Fruit fly (Drosophila melanogaster) whole organism, embryonic: ENCODE measurements around the gene CG42726.
A peak's percentile ranks its signal among the peaks of the same experiment; 100 is the strongest.

Experiments
- Atf-2 ChIP-seq: fragments of 200-800 bp; sonication (Bioruptor generic); optimal IDR thresholded peaks from 2 replicates; lab custom pipeline; 2016; ENCODE audit warnings: missing biosample characterization, missing genetic modification characterization
- CG11696 ChIP-seq: fragments of 200-800 bp; sonication (Bioruptor generic); IDR thresholded peaks from 2 replicates; pipeline ENCODE4 v1.3.6; 2022; ENCODE audit warnings: missing biosample characterization, missing genetic modification characterization
- CG12391 ChIP-seq: fragments of 200-800 bp; sonication (Bioruptor generic); optimal IDR thresholded peaks from 3 replicates; lab custom pipeline; 2018; ENCODE audit warnings: missing biosample characterization, mild to moderate bottlenecking, missing genetic modification characterization, moderate library complexity
- CG13424 ChIP-seq: fragments of 200-800 bp; sonication (Bioruptor generic); optimal IDR thresholded peaks from 2 replicates; lab custom pipeline; 2019; ENCODE audit warnings: missing biosample characterization, mild to moderate bottlenecking, missing genetic modification characterization, moderate library complexity
- CG13894 ChIP-seq: fragments of 200-800 bp; sonication (Bioruptor generic); optimal IDR thresholded peaks from 3 replicates; lab custom pipeline; 2018; ENCODE audit warnings: missing biosample characterization, mild to moderate bottlenecking, missing genetic modification characterization, moderate library complexity
- CG15011 ChIP-seq: fragments of 200-800 bp; sonication (Bioruptor generic); optimal IDR thresholded peaks from 3 replicates; lab custom pipeline; 2018; ENCODE audit warnings: missing biosample characterization, mild to moderate bottlenecking, missing genetic modification characterization
- CG16815 ChIP-seq: fragments of 200-800 bp; sonication (Bioruptor generic); optimal IDR thresholded peaks from 3 replicates; lab custom pipeline; 2017; ENCODE audit warnings: missing biosample characterization, mild to moderate bottlenecking, missing genetic modification characterization
- CG1792 ChIP-seq: fragments of 200-800 bp; sonication (Bioruptor generic); optimal IDR thresholded peaks from 2 replicates; lab custom pipeline; 2016; ENCODE audit warnings: missing biosample characterization, missing genetic modification characterization
- CG1832 ChIP-seq: fragments of 200-800 bp; sonication (Bioruptor generic); optimal IDR thresholded peaks from 2 replicates; lab custom pipeline; 2017; ENCODE audit warnings: missing biosample characterization, mild to moderate bottlenecking, missing genetic modification characterization, inconsistent platforms
- CG18599 ChIP-seq: fragments of 200-800 bp; sonication (Bioruptor generic); optimal IDR thresholded peaks from 3 replicates; lab custom pipeline; 2017; ENCODE audit warnings: missing biosample characterization, missing genetic modification characterization, mild to moderate bottlenecking, moderate library complexity, missing genetic modification reagents
- CG2120 ChIP-seq: fragments of 200-800 bp; sonication (Bioruptor generic); optimal IDR thresholded peaks from 3 replicates; lab custom pipeline; 2016; ENCODE audit warnings: missing biosample characterization, missing genetic modification characterization
- CG2129 ChIP-seq: fragments of 200-800 bp; sonication (Bioruptor generic); IDR thresholded peaks from 2 replicates; pipeline ENCODE4 v1.3.6; 2022; ENCODE audit warnings: missing biosample characterization, missing genetic modification characterization; ENCODE audit not compliant: partially characterized antibody
- CG4730 ChIP-seq: fragments of 200-800 bp; sonication (Bioruptor generic); IDR thresholded peaks from 2 replicates; pipeline ENCODE4 v1.3.6; 2022; ENCODE audit warnings: missing biosample characterization, missing genetic modification characterization
- CG6175 ChIP-seq: fragments of 200-800 bp; sonication (Bioruptor generic); IDR thresholded peaks from 3 replicates; pipeline ENCODE4 v1.3.6; 2022; ENCODE audit warnings: missing biosample characterization, missing genetic modification characterization
- CG6272 ChIP-seq: fragments of 200-800 bp; sonication (Bioruptor generic); IDR thresholded peaks from 2 replicates; pipeline ENCODE4 v1.3.6; 2022; ENCODE audit warnings: missing biosample characterization, missing genetic modification characterization
- CG6854 ChIP-seq: fragments of 200-800 bp; sonication (Bioruptor generic); optimal IDR thresholded peaks from 3 replicates; lab custom pipeline; 2017; ENCODE audit warnings: missing biosample characterization, mild to moderate bottlenecking, missing genetic modification characterization
- CG8290 ChIP-seq, 3 experiments: fragments of 200-800 bp; sonication (Bioruptor generic); optimal IDR thresholded peaks; 2 replicates each; lab custom pipeline; 2016 to 2019; ENCODE audit warnings: missing biosample characterization in 3 of 3, missing genetic modification characterization in 3 of 3, mild to moderate bottlenecking in 2 of 3, moderate library complexity in 1 of 3
- CG8765 ChIP-seq: fragments of 200-800 bp; sonication (Bioruptor generic); IDR thresholded peaks from 2 replicates; pipeline ENCODE4 v1.3.6; 2022; ENCODE audit warnings: missing biosample characterization, missing genetic modification characterization
- CTCF ChIP-seq: fragments of 200-800 bp; sonication (Bioruptor generic); optimal IDR thresholded peaks from 2 replicates; lab custom pipeline; 2017; ENCODE audit warnings: missing biosample characterization, mild to moderate bottlenecking, missing genetic modification characterization, moderate library complexity
- CoRest ChIP-seq: fragments of 200-800 bp; sonication (Bioruptor generic); optimal IDR thresholded peaks from 3 replicates; lab custom pipeline; 2018; ENCODE audit warnings: missing biosample characterization, mild to moderate bottlenecking, missing genetic modification characterization, moderate library complexity
- D19B ChIP-seq: fragments of 200-800 bp; sonication (Bioruptor generic); optimal IDR thresholded peaks from 2 replicates; lab custom pipeline; 2017; ENCODE audit warnings: missing biosample characterization, mild to moderate bottlenecking, missing genetic modification characterization
- Deaf1 ChIP-seq: fragments of 200-800 bp; optimal IDR thresholded peaks from 3 replicates; lab custom pipeline; 2019; ENCODE audit warnings: missing biosample characterization, mild to moderate bottlenecking, missing genetic modification characterization, moderate library complexity
- Dek ChIP-seq: fragments of 200-800 bp; sonication (Bioruptor generic); optimal IDR thresholded peaks from 3 replicates; lab custom pipeline; 2019; ENCODE audit warnings: missing biosample characterization, mild to moderate bottlenecking, missing genetic modification characterization, moderate library complexity
- Dfd ChIP-seq, 2 experiments: fragments of >200 bp; optimal IDR thresholded peaks; 2 replicates each; lab custom pipeline; 2017; ENCODE audit warnings: missing biosample characterization in 2 of 2, missing genetic modification characterization in 2 of 2
- Dp ChIP-seq: fragments of 200-800 bp; sonication (Bioruptor generic); optimal IDR thresholded peaks from 2 replicates; lab custom pipeline; 2018; ENCODE audit warnings: missing biosample characterization, mild to moderate bottlenecking, missing genetic modification characterization, moderate library complexity
- HHEX ChIP-seq: fragments of 200-800 bp; sonication (Bioruptor generic); optimal IDR thresholded peaks from 3 replicates; lab custom pipeline; 2017; ENCODE audit warnings: missing biosample characterization, mild to moderate bottlenecking, missing genetic modification characterization, missing genetic modification reagents
- Hey ChIP-seq: fragments of 200-800 bp; sonication (Bioruptor generic); optimal IDR thresholded peaks from 3 replicates; lab custom pipeline; 2018; ENCODE audit warnings: missing biosample characterization, mild to moderate bottlenecking, missing genetic modification characterization
- HmgD ChIP-seq: fragments of 200-800 bp; sonication (Bioruptor generic); optimal IDR thresholded peaks from 3 replicates; lab custom pipeline; 2016; ENCODE audit warnings: missing biosample characterization, missing genetic modification characterization
- Mes4 ChIP-seq: fragments of 200-800 bp; sonication (Bioruptor generic); optimal IDR thresholded peaks from 2 replicates; lab custom pipeline; 2016; ENCODE audit warnings: missing biosample characterization, missing genetic modification characterization
- NC2α ChIP-seq: fragments of 200-800 bp; sonication (Bioruptor generic); optimal IDR thresholded peaks from 2 replicates; lab custom pipeline; 2016; ENCODE audit warnings: missing biosample characterization, missing genetic modification characterization
- NK7.1 ChIP-seq: fragments of 200-800 bp; sonication (Bioruptor generic); optimal IDR thresholded peaks from 3 replicates; lab custom pipeline; 2016; ENCODE audit warnings: missing biosample characterization, missing genetic modification characterization
- PHDP ChIP-seq: fragments of 200-800 bp; sonication (Bioruptor generic); optimal IDR thresholded peaks from 3 replicates; lab custom pipeline; 2018; ENCODE audit warnings: missing biosample characterization, mild to moderate bottlenecking, missing genetic modification characterization, moderate library complexity
- Ssrp ChIP-seq: fragments of 200-800 bp; sonication (Bioruptor generic); optimal IDR thresholded peaks from 2 replicates; lab custom pipeline; 2018; ENCODE audit warnings: missing biosample characterization, mild to moderate bottlenecking, missing genetic modification characterization, moderate library complexity
- Xbp1 ChIP-seq: fragments of 200-800 bp; sonication (Bioruptor generic); optimal IDR thresholded peaks from 3 replicates; lab custom pipeline; 2016; ENCODE audit warnings: missing biosample characterization, mild to moderate bottlenecking, missing genetic modification characterization
- ato ChIP-seq: fragments of 200-800 bp; sonication (Bioruptor generic); IDR thresholded peaks from 2 replicates; pipeline ENCODE4 v1.3.6; 2022; ENCODE audit warnings: missing biosample characterization, missing genetic modification characterization; ENCODE audit not compliant: partially characterized antibody
- cato ChIP-seq: fragments of 200-800 bp; sonication (Bioruptor generic); optimal IDR thresholded peaks from 2 replicates; lab custom pipeline; 2016; ENCODE audit warnings: missing biosample characterization, missing genetic modification characterization, borderline replicate concordance
- croc ChIP-seq: fragments of 200-800 bp; sonication (Bioruptor generic); conservative IDR thresholded peaks from 3 replicates; pipeline ENCODE4 v1.3.6; 2022; ENCODE audit warnings: missing biosample characterization, missing genetic modification characterization
- cwo ChIP-seq: fragments of 200-800 bp; sonication (Bioruptor generic); optimal IDR thresholded peaks from 3 replicates; lab custom pipeline; 2017; ENCODE audit warnings: missing biosample characterization, missing genetic modification characterization, mild to moderate bottlenecking, moderate library complexity, missing genetic modification reagents
- ems ChIP-seq: fragments of 200-800 bp; sonication (Bioruptor generic); optimal IDR thresholded peaks from 3 replicates; lab custom pipeline; 2016; ENCODE audit warnings: missing biosample characterization, missing genetic modification characterization
- esg ChIP-seq: fragments of 200-800 bp; sonication (Bioruptor generic); conservative IDR thresholded peaks from 2 replicates; pipeline ENCODE4 v1.3.6; 2022; ENCODE audit warnings: missing biosample characterization, missing genetic modification characterization
- gro ChIP-seq: fragments of 200-800 bp; sonication (Bioruptor generic); optimal IDR thresholded peaks from 2 replicates; lab custom pipeline; 2016; ENCODE audit warnings: missing biosample characterization, missing genetic modification characterization
- gsb ChIP-seq: fragments of 200-800 bp; sonication (Bioruptor generic); IDR thresholded peaks from 2 replicates; pipeline ENCODE4 v1.3.6; 2022; ENCODE audit warnings: missing biosample characterization, missing genetic modification characterization
- h ChIP-seq: fragments of >200 bp; optimal IDR thresholded peaks from 2 replicates; lab custom pipeline; 2017
- klu ChIP-seq: fragments of 200-800 bp; sonication (Bioruptor generic); IDR thresholded peaks from 2 replicates; pipeline ENCODE4 v1.3.6; 2022; ENCODE audit warnings: missing biosample characterization, missing genetic modification characterization
- maf-S ChIP-seq: fragments of 200-800 bp; sonication (Bioruptor generic); optimal IDR thresholded peaks from 2 replicates; lab custom pipeline; 2016; ENCODE audit warnings: missing biosample characterization, missing genetic modification characterization
- nmo ChIP-seq: fragments of 200-800 bp; sonication (Bioruptor generic); optimal IDR thresholded peaks from 2 replicates; lab custom pipeline; 2018; ENCODE audit warnings: missing biosample characterization, mild to moderate bottlenecking, missing genetic modification characterization, moderate library complexity
- odd ChIP-seq: fragments of 200-800 bp; sonication (Bioruptor generic); optimal IDR thresholded peaks from 2 replicates; lab custom pipeline; 2017; ENCODE audit warnings: missing biosample characterization, mild to moderate bottlenecking, missing genetic modification characterization
- seq ChIP-seq: fragments of 200-800 bp; sonication (Bioruptor generic); IDR thresholded peaks from 2 replicates; pipeline ENCODE4 v1.3.6; 2022; ENCODE audit warnings: missing biosample characterization, missing genetic modification characterization
- tin ChIP-seq: fragments of 200-800 bp; sonication (Bioruptor generic); optimal IDR thresholded peaks from 3 replicates; lab custom pipeline; 2016; ENCODE audit warnings: missing biosample characterization, missing genetic modification characterization
- vvl ChIP-seq: fragments of 200-800 bp; sonication (Bioruptor generic); IDR thresholded peaks from 2 replicates; pipeline ENCODE4 v1.3.6; 2022; ENCODE audit warnings: missing biosample characterization, missing genetic modification characterization
- zen2 ChIP-seq: fragments of 200-800 bp; sonication (Bioruptor generic); IDR thresholded peaks from 3 replicates; pipeline ENCODE4 v1.3.6; 2022; ENCODE audit warnings: missing biosample characterization, missing genetic modification characterization; ENCODE audit not compliant: partially characterized antibody

Gene CG42726

DNA sequence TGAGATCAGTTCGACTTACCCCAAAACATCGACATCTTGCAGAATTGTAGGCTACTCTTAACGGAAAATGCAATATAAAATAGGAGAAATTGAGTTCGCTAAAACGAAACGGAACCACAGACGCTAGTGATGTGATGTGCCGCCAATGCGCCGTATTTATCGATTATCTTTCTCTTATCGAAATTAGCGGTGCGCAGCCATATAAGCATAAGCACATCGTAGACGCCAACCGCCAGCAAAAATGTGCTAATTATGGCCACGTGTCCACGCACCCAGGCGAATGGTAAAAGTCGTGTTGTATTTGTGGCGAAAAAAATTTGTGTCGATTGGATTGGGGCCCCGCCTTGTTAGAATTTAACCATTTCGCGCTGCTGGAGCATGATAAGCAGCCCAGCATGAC is 14.9 kb upstream of the CG42726 start, which contains the start of the genes Fkbp39 and Cyfip (continued):
- TF ChIP-seq esg (GFP tag; lab: Robert Waterston, UW), result no peak
- peak; percentile 87 for TF ChIP-seq HmgD
- no peak for TF ChIP-seq CG2129 (GFP tag; lab: Robert Waterston, UW)
- no peak for TF ChIP-seq NK7.1 (GFP tag; lab: Kevin White, UChicago)
- no peak for TF ChIP-seq cwo (GFP tag; lab: Kevin White, UChicago)
- TF ChIP-seq CG18599, result no peak
- peak; percentile 13 for TF ChIP-seq CoRest (tag; lab: Kevin White, UChicago)
- peak; percentile 66; the same call in 1 of the 2 replicates for TF ChIP-seq vvl (GFP tag; lab: Robert Waterston, UW)
- TF ChIP-seq CG13424 (tag; lab: Kevin White, UChicago), result peak; percentile 26
- TF ChIP-seq gro (GFP tag; lab: Kevin White, UChicago), result peak; percentile 85
- no peak for TF ChIP-seq h
- peak; percentile 65 for TF ChIP-seq Xbp1
- no peak for TF ChIP-seq CG1832 (GFP tag; lab: Kevin White, UChicago)
- no peak for TF ChIP-seq klu (GFP tag; lab: Robert Waterston, UW)
- TF ChIP-seq CG8290 (GFP tag; optimal IDR thresholded peaks at IDR 0.05; lab: Kevin White, UChicago), result no peak
- no peak for TF ChIP-seq CG8290 (tag; optimal IDR thresholded peaks at IDR 0.05; lab: Kevin White, UChicago)
- peak; percentile 53 for TF ChIP-seq ems
- no peak for TF ChIP-seq CG4730 (GFP tag; lab: Robert Waterston, UW)
- TF ChIP-seq Dek (tag; lab: Kevin White, UChicago), result peak; percentile 30
- TF ChIP-seq CG12391 (tag; lab: Kevin White, UChicago), result peak; percentile 64
- no peak for TF ChIP-seq Ssrp (tag; lab: Kevin White, UChicago)
- no peak for TF ChIP-seq seq (GFP tag; lab: Robert Waterston, UW)
- TF ChIP-seq PHDP (tag; lab: Kevin White, UChicago), result peak; percentile 17
- no peak for TF ChIP-seq CG6175 (GFP tag; lab: Robert Waterston, UW)
- peak; percentile 71 for TF ChIP-seq Dp
- no peak for TF ChIP-seq croc (GFP tag; lab: Robert Waterston, UW)
- no peak for TF ChIP-seq Hey
- no peak for TF ChIP-seq odd
- TF ChIP-seq CG11696 (GFP tag; lab: Robert Waterston, UW), result no peak
- TF ChIP-seq Deaf1 (tag; lab: Kevin White, UChicago), result no peak
- no peak for TF ChIP-seq D19B
- peak; percentile 71 for TF ChIP-seq CG2120 (GFP tag; lab: Kevin White, UChicago)
- peak; percentile 76 for TF ChIP-seq nmo (GFP tag; lab: Kevin White, UChicago)
- peak; percentile 60 for TF ChIP-seq maf-S (GFP tag; lab: Kevin White, UChicago)
- peak; percentile 31; the same call in 1 of the 3 replicates for TF ChIP-seq zen2 (GFP tag; lab: Robert Waterston, UW)
- TF ChIP-seq Mes4 (GFP tag; lab: Kevin White, UChicago), result peak; percentile 52
- no peak for TF ChIP-seq CG8765 (GFP tag; lab: Robert Waterston, UW)
- peak; percentile 34 for TF ChIP-seq CTCF (GFP tag; lab: Kevin White, UChicago)
- peak; percentile 22 for TF ChIP-seq CG1792 (GFP tag; lab: Kevin White, UChicago)
- no peak for TF ChIP-seq Dfd (GFP tag; optimal IDR thresholded peaks at IDR 0.05; lab: Kevin White, UChicago)
- TF ChIP-seq gsb (GFP tag; lab: Robert Waterston, UW), result no peak
- TF ChIP-seq Atf-2 (GFP tag; lab: Kevin White, UChicago), result no peak
- TF ChIP-seq NC2α, result no peak
- peak; percentile 67 for TF ChIP-seq ato (GFP tag; lab: Robert Waterston, UW)
- peak; percentile 43; the same call in 1 of the 2 replicates for TF ChIP-seq CG6272 (GFP tag; lab: Robert Waterston, UW)
- no peak for TF ChIP-seq CG16815 (GFP tag; lab: Kevin White, UChicago)
- peak; percentile 40 for TF ChIP-seq tin (GFP tag; lab: Kevin White, UChicago)
- TF ChIP-seq cato (GFP tag; lab: Kevin White, UChicago), result no peak
- no peak for TF ChIP-seq CG13894
- TF ChIP-seq CG15011, result no peak
- TF ChIP-seq HHEX, result no peak
- no peak for TF ChIP-seq CG6854
